Worm (Caenorhabditis elegans) whole organism, L4/young adult: ENCODE measurements around the gene ZK930.2.

Experiments
- W03F9.2 ChIP-seq: fragments of 150-350 bp; optimal IDR thresholded peaks from 2 replicates; lab custom pipeline; 2014; ENCODE audit warnings: missing biosample characterization, missing genetic modification characterization
- dao-5 ChIP-seq: sonication (generic microtip); optimal IDR thresholded peaks from 2 replicates; lab custom pipeline; 2016; ENCODE audit warnings: missing genotype, missing genetic modification characterization, moderate library complexity, missing compliant biosample characterization
- him-1 ChIP-seq: sonication (generic microtip); optimal IDR thresholded peaks from 2 replicates; lab custom pipeline; 2016; ENCODE audit warnings: missing genotype, missing genetic modification reagents, missing genetic modification characterization, missing compliant biosample characterization

ZK930.2 gene

DNA sequence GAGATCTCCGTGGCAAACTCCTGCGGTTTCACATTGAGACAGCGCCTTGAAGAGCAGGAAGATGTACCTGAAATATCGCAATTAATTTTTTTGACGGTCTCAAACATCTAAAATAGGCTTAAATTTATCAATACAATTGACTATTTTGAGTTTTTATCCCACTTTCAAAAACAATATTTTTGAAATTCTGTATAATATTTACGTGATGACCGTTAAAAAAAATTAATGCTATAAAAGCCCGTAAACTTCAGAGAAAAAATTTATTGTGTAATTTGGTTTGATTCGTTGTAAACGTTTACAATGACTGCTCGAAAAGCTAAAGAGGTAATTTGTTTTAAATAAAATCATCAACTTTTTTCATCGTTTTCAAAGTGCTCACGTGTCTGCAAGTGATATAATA is 21.1 kb upstream of the ZK930.2 start, which contains the start of gene ZK930.7:
Gene ZK930.7 (plus strand): TSS at position 301 of the 400 bp plus-strand sequence.
- TF ChIP-seq dao-5 = no peak
- TF ChIP-seq him-1 (tag; lab: Kevin White, UChicago) = no peak
- no peak for TF ChIP-seq W03F9.2 (tag; lab: Kevin White, UChicago)

DNA sequence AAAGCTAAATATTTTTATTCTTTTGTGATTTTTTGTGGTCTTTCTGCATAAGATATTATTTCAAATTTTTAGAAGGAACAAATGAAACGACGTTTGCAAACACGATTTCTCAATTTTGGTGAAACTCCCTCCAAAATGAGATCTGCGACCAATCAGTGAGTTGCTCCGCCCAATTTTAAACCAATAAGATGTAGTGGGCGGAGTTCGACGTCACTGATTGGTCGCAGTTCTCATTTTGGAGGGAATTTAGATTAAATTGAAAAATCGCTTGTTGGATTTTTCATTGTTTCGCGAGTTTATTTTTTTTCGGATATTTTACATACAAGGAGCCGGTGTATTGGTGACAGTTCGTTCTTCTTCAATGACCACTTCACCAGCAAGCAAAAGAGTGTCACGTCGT is 17.3 kb upstream of the ZK930.2 start:
- no peak for TF ChIP-seq him-1 (tag; lab: Kevin White, UChicago)
- TF ChIP-seq W03F9.2 (tag; lab: Kevin White, UChicago) = no peak
- no peak for TF ChIP-seq dao-5

DNA sequence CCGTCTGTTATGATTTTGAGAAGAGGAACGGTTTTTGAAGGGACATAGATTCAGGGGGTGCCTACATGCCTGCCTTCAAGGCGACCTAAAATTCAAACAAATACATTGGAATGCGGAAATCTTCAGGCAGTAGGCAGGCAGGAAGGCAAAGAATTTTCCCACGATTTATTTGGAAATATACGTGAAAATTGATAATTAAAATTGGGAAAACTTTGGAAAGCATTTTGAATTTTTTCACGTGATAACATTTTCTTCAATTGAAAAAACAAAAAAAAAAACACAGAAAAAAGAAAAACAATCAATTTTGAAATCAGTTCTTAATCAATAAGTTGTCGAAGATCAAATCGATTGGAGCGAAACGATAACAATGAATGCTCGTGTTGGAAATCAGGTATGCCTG is 13.0 kb upstream of the ZK930.2 start, which contains the start of gene ZK930.4:
Gene ZK930.4 (plus strand): TSS at position 301 of the 400 bp plus-strand sequence.
- TF ChIP-seq dao-5 (no peak), him-1 (tag; lab: Kevin White, UChicago) (no peak), W03F9.2 (tag; lab: Kevin White, UChicago) (no peak)

DNA sequence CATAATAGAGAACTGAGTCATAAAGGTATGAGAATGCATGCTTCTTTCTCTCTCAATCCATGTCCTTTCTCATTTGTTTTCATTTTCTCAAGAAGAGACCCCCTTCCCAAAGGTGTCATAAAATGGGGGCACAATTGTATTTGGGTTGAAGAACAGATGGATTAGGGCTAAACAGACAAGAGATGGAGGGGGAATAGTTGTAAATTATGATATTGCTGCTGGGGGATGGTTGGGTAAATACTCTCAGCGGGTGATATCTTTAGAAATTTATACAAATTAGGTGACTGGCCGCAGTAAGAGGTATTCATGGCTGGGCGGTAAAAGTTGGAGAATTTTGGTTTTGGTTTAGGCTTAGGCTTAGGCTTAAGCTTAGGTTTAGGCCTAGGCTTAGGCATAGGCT is 11.8 kb upstream of the ZK930.2 start:
- no peak for TF ChIP-seq W03F9.2 (tag; lab: Kevin White, UChicago)
- TF ChIP-seq dao-5 = no peak
- TF ChIP-seq him-1 (tag; lab: Kevin White, UChicago) = no peak

DNA sequence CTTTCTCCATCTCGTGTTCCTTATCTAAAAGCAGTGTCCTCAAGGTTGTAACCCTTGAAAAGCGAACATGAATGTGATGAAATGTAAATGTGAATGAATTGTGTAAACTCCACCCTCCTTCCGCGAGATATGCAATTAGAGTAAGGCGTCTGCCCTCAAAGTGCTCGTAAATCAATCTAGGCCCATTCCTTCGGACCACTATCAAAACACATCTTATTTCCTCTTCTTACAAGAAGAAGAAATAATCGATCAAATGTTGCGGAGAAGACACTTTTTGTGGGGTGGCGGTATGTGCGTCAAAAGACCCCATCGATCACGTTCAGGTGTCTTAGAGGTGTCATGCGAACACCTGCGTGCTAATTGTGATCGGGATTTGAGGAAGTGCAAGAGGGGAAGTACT is 9.0 kb upstream of the ZK930.2 start:
- TF ChIP-seq him-1 (tag; lab: Kevin White, UChicago) = no peak
- TF ChIP-seq dao-5 = no peak
- TF ChIP-seq W03F9.2 (tag; lab: Kevin White, UChicago) = no peak

DNA sequence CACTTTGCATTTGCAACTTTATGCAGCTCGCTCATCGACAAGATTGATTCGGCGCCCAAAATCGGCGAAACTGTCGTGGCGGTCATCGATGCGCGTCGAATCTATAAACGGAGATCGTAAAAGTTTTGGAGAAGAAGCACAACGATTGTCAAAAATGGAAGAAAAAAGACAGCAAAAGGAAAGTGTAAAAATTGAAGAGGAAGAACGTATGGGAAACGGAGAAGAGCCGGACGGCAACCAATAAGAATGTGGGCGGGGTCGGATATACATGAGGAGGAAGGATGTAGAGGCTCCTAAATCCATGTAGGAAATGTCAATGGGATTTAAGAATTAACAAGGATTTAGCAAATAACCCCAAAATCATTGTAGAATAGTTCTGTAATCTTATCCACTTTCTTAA is 7.9 kb upstream of the ZK930.2 start, which contains the start of gene vab-23:
Gene vab-23 (minus strand): TSS at position 101 of the 400 bp plus-strand sequence.
- no peak for TF ChIP-seq dao-5
- TF ChIP-seq him-1 (tag; lab: Kevin White, UChicago) = no peak
- TF ChIP-seq W03F9.2 (tag; lab: Kevin White, UChicago) = no peak

DNA sequence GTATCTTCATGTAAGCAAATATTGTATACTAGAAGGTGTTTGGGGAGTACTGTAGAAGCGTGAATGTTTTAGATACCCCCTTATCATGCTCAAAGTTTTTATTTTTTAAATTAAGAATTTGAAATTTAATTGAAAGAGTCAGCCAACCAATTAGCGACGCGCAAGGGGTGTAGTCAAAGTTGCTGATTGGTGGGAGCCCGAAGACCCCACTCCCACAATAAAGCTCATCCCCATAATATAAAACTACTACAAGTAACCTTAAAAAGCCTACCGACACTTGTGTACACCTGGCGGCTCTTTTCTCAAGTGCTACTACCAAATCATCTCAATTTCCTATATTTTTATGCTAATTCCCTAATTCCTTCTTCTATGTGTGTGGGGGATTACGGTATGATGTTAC is 6.5 kb upstream of the ZK930.2 start:
- no peak for TF ChIP-seq him-1 (tag; lab: Kevin White, UChicago)
- no peak for TF ChIP-seq dao-5
- TF ChIP-seq W03F9.2 (tag; lab: Kevin White, UChicago) = no peak

DNA sequence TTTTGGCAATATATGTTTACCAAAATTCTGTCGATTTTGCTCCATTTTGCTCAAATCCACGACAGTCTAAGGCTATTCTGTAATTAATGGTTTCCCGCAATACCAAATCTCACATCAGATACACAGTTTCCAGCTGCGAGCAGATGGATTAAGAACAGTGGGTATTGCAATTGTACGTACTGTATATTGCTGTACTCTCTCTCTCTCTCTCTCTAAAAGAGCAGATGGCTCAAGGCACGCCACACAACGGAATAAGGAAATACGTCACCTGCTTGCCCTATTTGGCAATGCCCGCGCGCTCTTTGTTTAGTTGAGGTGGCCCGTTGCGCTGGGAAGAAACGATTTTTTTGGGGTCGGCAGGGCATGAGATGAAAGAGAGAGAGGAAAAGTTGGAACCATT is 2.6 kb downstream of the ZK930.2 start:
- TF ChIP-seq him-1 (tag; lab: Kevin White, UChicago) (no peak), W03F9.2 (tag; lab: Kevin White, UChicago) (no peak), dao-5 (no peak)

DNA sequence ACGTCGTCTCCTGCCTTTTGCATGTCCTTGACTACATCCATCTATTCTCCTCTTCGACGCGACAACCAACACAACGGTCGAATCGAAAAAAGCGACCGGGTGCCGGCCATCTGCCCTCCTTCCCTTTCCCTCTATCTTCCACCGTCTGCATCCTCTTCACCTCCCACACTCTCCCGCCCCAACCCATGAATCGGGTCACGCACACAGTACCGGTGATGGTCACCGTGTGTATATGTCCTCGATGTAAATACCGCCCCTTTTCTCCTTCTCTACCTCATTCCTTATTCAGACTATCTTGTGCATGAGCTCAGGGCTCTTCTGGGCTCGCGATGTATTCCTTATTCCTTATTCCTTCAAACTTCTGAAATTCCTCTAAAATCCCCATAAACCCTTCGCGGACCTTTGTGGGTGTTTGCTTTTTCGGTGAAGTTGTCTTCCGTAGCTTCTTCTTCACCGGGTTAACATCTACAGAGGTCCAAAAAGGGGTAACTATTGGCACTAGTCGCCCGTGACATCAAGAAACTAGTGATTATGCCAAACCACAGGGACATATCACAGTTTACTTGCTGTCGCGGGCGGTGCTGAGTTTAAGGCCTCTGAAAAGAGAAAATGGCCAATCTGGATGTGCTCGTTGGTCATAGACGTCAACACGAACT is 3.7 kb downstream of the ZK930.2 start:
- TF ChIP-seq W03F9.2 (tag; lab: Kevin White, UChicago) (no peak), dao-5 (no peak), him-1 (tag; lab: Kevin White, UChicago) (no peak)

DNA sequence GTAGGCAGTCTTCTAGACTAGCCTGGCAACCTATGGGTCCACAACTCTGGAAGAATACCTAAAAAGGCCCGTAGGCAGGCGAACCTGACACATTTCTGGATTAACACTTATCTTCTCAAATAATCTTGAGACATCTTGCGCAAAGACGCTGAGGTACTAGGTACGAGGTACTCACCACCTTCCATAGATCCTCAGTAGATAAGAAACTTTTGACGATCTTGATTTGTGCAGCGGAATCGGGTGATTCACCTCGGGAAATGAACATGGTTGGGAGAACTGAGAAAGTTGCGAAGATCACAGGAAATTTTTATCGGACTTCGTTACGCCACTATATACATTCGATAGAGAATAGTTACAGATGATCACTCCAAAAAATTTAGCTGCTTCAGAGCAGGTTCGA is 5.1 kb downstream of the ZK930.2 start:
- TF ChIP-seq dao-5 (no peak), him-1 (tag; lab: Kevin White, UChicago) (no peak), W03F9.2 (tag; lab: Kevin White, UChicago) (no peak)

DNA sequence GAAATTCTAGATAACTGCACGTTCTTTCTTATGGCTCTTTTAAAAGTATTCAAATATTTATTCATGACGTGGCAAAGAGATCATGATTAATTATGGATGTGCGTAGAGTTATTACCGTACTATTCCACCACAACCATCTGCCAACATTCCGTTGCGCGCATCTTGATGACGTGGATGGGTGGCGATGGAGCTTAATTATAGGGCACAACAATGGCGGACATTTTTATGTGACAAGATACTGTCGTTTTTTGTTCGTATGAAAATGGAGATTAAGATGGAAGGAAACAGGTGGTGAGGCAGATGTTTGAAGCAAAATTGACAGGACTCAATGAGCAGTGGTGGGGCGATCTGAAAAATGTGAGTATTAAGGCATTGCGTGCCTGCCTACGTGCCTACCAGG is 5.5 kb downstream of the ZK930.2 start:
- TF ChIP-seq dao-5 (no peak), W03F9.2 (tag; lab: Kevin White, UChicago) (no peak), him-1 (tag; lab: Kevin White, UChicago) (no peak)

DNA sequence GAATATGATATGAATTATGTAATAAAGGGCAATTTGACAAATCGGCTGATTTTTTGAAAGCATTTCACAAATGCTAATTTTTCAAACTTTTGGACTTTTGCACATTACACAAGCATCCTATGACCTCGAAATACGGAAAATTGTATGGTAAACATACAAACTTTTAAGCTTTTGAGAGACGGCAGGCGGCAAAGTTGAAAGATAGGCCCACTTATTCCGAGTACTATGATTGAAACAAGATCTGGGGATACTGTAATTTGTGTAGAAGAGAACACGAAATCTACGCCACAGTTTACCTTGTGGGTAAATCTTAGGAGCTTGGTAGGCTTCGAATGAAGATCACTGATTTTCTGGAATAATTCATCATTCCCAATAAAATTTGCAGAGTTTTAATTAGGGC is 9.6 kb downstream of the ZK930.2 start, which contains the start of gene ZK930.6:
Gene ZK930.6 (plus strand): TSS at position 301 of the 400 bp plus-strand sequence.
- TF ChIP-seq W03F9.2 (tag; lab: Kevin White, UChicago) = no peak

DNA sequence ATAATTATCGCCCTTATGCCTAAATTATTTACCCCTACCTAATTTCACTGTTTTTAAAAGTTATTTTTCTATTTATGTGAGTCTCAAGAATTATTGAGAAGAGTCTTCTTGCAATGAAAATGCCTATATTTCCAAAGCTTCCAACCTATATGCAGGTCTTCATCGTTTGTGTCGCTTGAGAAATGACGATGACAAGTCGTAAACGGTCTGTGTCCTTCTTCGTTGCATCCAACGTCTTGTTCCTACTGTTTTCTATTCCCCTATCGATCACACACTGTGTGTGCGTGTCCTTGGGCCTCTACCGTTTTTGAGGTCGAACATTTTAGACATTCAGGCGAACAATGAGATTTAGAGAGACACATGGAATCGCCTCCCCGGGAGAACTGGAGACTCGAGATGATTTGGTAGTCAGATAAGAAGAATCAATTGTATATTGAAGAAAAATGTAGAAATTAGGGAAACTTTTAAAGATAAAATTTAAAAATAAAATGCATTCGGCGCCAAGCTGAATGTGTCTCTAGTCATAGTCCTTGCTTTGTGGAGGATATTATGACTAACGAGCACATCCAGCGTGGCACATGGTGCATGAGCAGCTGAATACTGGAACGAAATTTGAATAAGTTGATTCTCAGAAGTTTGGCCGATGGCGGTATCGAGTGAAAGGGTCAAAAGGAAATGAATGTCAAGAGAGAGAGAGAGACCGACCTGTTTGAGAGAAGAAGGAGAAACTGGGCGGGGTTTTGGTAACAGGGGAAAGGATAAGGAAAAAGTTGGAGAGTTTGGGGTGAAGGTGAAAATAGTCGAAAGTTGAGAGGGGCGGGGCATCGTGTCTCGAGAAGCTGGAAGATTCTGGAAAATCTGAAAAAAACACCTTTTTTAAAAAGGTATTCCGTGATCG is 12.5 kb downstream of the ZK930.2 start:
- TF ChIP-seq dao-5 (no peak), W03F9.2 (tag; lab: Kevin White, UChicago) (no peak), him-1 (tag; lab: Kevin White, UChicago) (no peak)

DNA sequence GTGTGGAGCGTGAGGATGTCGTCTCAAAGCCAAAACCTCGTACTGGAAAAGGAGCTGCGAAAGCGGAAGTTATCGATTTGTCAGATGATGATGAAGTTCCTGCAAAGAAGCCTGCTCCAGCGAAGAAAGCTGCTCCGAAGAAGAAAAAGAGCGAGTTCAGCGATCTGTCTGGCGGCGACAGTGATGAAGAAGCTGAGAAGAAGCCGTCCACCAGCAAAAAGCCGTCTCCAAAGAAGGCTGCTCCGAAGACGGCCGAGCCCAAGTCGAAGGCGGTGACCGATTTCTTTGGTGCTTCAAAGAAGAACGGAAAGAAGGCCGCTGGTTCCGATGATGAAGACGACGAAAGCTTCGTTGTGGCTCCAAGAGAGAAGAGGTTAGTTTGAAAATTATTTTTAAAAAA is 13.4 kb downstream of the ZK930.2 start:
- TF ChIP-seq dao-5 (no peak), W03F9.2 (tag; lab: Kevin White, UChicago) (no peak), him-1 (tag; lab: Kevin White, UChicago) (no peak)
